Worm (Caenorhabditis elegans): ENCODE data around the gene F59B10.3.

The F59B10.3 gene

DNA sequence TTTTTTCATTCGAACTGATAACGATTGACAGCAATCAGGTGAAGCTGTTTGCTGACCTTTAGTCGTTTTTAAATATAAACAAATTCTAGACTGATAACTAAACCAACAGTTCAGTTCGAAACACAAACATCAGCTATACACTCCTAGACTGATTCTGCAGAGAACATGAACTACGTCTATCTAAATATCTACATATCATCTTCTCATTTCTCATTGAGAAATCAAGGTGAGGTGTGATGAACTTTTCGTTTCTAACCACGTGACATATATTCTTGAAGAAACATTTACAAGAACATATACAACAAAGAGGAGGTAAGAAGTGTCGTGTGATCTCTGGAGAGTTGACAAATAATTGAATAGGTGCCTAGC is 46.8 kb downstream of the F59B10.3 start (continued):
- TF ChIP-seq Y53G8AR.9 (GFP tag; conservative IDR thresholded peaks at IDR 0.05): no peak
- no peak for TF ChIP-seq ztf-25 (GFP tag; IDR thresholded peaks at IDR 0.05)
- TF ChIP-seq F52B5.7 (tag; optimal IDR thresholded peaks at IDR 0.05): no peak
- TF ChIP-seq nfyb-1 (GFP tag; IDR thresholded peaks at IDR 0.05): 0 out of 2 replicates have a peak, but pooled peaks have one; percentile 6
- TF ChIP-seq ztf-22 (GFP tag; optimal IDR thresholded peaks at IDR 0.05): no peak
- TF ChIP-seq B0019.2 (GFP tag; conservative IDR thresholded peaks at IDR 0.05): no peak
- TF ChIP-seq hlh-26 (GFP tag; conservative IDR thresholded peaks at IDR 0.05): no peak
- TF ChIP-seq mes-4 (tag; optimal IDR thresholded peaks at IDR 0.05): no peak
- no peak for TF ChIP-seq lsl-1 (GFP tag; optimal IDR thresholded peaks at IDR 0.05)
- no peak for TF ChIP-seq F22D6.2 (tag; optimal IDR thresholded peaks at IDR 0.05)

DNA sequence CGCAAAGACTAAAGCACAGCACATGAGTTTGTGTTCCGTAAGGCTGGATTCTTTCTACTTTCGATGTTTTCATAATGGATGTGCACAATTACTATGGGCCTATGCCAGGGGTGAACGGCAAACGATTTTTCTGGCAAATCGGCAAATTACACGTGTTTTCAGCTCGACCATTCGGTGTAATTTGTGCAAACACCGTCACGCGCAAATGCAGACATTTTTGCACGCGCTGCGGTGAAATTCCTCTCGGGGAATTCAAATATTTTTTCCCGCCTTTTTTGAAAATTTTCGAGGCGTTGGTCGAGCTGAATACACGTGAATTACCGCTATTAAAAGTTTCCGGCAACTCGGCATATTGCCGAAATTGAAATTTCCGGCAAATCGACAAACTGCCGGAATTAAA is 47.2 kb downstream of the F59B10.3 start:
- 0 out of 2 replicates have a peak, but pooled peaks have one; percentile 28 for TF ChIP-seq Y79H2A.3 (GFP tag; conservative IDR thresholded peaks at IDR 0.05)
- TF ChIP-seq ceh-58 (GFP tag; IDR thresholded peaks at IDR 0.05): 0 out of 2 replicates have a peak, but pooled peaks have one; percentile 25
- TF ChIP-seq ekl-4 (GFP tag; IDR thresholded peaks at IDR 0.05): 0 out of 2 replicates have a peak, but pooled peaks have one; percentile 19
- TF ChIP-seq F37B4.10 (GFP tag; IDR thresholded peaks at IDR 0.05): 0 out of 2 replicates have a peak, but pooled peaks have one; percentile 64

DNA sequence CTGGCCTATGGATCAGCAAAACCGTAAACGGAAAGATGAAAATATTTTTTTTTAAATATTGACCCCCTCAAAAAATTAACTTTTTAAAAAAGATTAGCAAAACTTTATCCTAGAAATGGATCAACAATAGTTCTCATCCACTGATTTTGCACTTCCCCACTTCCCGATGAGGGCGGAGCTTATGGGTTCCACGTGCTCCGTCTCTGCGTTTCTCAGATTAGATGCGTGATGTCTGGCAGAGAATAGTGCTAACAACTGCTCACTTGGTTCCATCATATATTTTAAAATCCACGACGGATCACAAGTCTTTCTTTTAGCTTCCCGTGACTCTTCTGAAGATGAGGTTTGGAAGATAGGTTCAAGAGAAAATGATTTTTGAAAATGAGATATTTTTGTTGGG is 48.0 kb downstream of the F59B10.3 start:
- TF ChIP-seq athp-1 (tag; optimal IDR thresholded peaks at IDR 0.05): no peak
- peak; percentile 22 for TF ChIP-seq K12H6.12 (tag; optimal IDR thresholded peaks at IDR 0.05)

DNA sequence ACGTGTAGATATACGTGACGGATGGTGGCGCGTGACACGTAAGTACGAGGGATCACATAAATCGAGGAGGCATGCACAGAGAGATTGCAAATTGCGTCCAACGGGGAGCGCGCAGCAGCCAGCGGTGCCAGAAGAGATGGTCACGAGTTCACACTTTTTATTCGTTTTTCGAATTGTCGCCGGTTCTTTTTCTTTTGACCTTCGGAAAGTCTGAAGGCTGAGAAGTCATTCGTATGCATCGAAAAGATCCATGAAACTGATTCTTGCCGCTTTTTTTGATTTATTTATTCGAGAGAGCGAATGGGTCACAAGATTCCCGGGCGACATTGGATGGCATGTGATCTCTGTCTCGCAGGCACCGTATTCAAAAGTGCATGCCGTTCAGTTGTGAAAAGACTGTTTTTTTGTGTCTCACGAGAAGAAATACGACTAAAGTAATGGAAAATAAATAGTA is 48.6 kb downstream of the F59B10.3 start:
- TF ChIP-seq sea-2 (GFP tag; IDR thresholded peaks at IDR 0.05) (no peak), snpc-3.4 (tag; optimal IDR thresholded peaks at IDR 0.05) (no peak), ets-4 (GFP tag; optimal IDR thresholded peaks at IDR 0.05) (no peak), nhr-120 (GFP tag; IDR thresholded peaks at IDR 0.05) (no peak), F22D6.2 (tag; optimal IDR thresholded peaks at IDR 0.05) (no peak), nfya-1 (tag; optimal IDR thresholded peaks at IDR 0.05; ENCODE audit: borderline replicate concordance, insufficient read depth) (no peak), snpc-4 (GFP tag; optimal IDR thresholded peaks at IDR 0.05) (no peak), snpc-4 (tag; optimal IDR thresholded peaks at IDR 0.05) (peak in 1 of 4 experiments; percentile 39), rcor-1 (GFP tag; IDR thresholded peaks at IDR 0.05) (no peak), somi-1 (GFP tag; optimal IDR thresholded peaks at IDR 0.05) (peak; percentile 43), ZK185.1 (tag; optimal IDR thresholded peaks at IDR 0.05; ENCODE audit: poor library complexity, severe bottlenecking) (no peak), ceh-91 (GFP tag; IDR thresholded peaks at IDR 0.05) (no peak), F23B12.7 (tag; optimal IDR thresholded peaks at IDR 0.05; ENCODE audit: insufficient read depth) (no peak), unc-62 (GFP tag; optimal IDR thresholded peaks at IDR 0.05) (no peak), T26A5.8 (tag; optimal IDR thresholded peaks at IDR 0.05) (no peak), hlh-12 (tag; optimal IDR thresholded peaks at IDR 0.05) (no peak), ztf-6 (GFP tag; IDR thresholded peaks at IDR 0.05) (no peak), Y67H2A.10 (GFP tag; conservative IDR thresholded peaks at IDR 0.05) (no peak), hmg-1.2 (GFP tag; IDR thresholded peaks at IDR 0.05) (peak; percentile 62), let-526 (GFP tag; IDR thresholded peaks at IDR 0.05) (no peak), let-607 (tag; optimal IDR thresholded peaks at IDR 0.05) (no peak), repo-1 (tag; optimal IDR thresholded peaks at IDR 0.05) (no peak), nhr-90 (tag; optimal IDR thresholded peaks at IDR 0.05) (no peak), F49E8.2 (tag; optimal IDR thresholded peaks at IDR 0.05; ENCODE audit: insufficient read depth) (no peak), K12H6.12 (tag; optimal IDR thresholded peaks at IDR 0.05) (no peak), madf-10 (tag; optimal IDR thresholded peaks at IDR 0.05) (no peak), aptf-2 (GFP tag; conservative IDR thresholded peaks at IDR 0.05) (no peak), pbrm-1 (GFP tag; IDR thresholded peaks at IDR 0.05) (no peak), F33H1.4 (GFP tag; IDR thresholded peaks at IDR 0.05) (no peak), egl-44 (GFP tag; IDR thresholded peaks at IDR 0.05) (no peak), ekl-4 (GFP tag; IDR thresholded peaks at IDR 0.05) (peak; percentile 50; the same call in 1 of the 2 replicates)
